Worm (Caenorhabditis elegans): ENCODE results near the gene drd-50.

DNA sequence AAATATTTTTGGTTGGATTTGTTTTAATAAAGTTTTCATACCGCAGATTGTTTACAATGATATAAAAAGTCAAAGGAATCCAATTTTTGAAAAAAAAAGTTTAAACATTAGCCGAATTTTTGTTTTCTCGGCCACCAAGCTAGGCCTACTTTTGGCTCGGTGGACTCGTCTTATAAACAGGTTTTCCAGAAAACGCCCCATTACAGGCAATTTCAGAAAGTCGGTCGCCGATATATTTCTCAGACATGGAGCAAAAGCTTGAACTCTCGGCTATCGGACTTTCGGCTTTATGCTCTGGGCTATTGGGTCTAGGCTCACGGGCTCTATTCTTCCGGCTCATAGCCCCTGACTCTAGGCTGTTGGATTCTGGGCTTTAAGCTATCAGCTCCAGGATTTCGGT, 34.4 kb upstream of the drd-50 start:
- no peak for TF ChIP-seq snpc-4 (tag; optimal IDR thresholded peaks at IDR 0.05)
- peak; percentile 44 for TF ChIP-seq aha-1 (tag)
- no peak for TF ChIP-seq hlh-11 (tag; optimal IDR thresholded peaks at IDR 0.05)
- TF ChIP-seq madf-5 (GFP tag; IDR thresholded peaks at IDR 0.05) = no peak

All from whole organism, L4 larva.